Worm (Caenorhabditis elegans) whole organism, mixed stage, embryonic: ENCODE data around the gene clec-252.

ENCODE experiments used
- elt-1 ChIP-seq: sonication (generic microtip); optimal IDR thresholded peaks from 2 replicates; lab custom pipeline; 2017; ENCODE audit warnings: missing genetic modification characterization, mild to moderate bottlenecking, missing compliant biosample characterization, antibody characterized with exemption, moderate library complexity, borderline replicate concordance; ENCODE audit not compliant: insufficient read depth
- lsy-2 ChIP-seq: fragments of 150-350 bp; optimal IDR thresholded peaks from 2 replicates; lab custom pipeline; 2014; ENCODE audit warnings: missing biosample characterization, missing genetic modification characterization
- snpc-4 ChIP-seq: fragments of 150-350 bp; optimal IDR thresholded peaks from 2 replicates; lab custom pipeline; 2014; ENCODE audit warnings: missing biosample characterization, missing genetic modification characterization

- TF ChIP-seq snpc-4 (tag; lab: Kevin White, UChicago) (no peak), lsy-2 (tag; lab: Kevin White, UChicago) (no peak), elt-1 (no peak)
Measured at ce11 chrV:18780605-18781004, 32.0 kb upstream of the clec-252 start.
